Worm (Caenorhabditis elegans) whole organism, L3 larva: Measurements from ENCODE around the gene F56C3.7.
A peak's percentile ranks its signal among the peaks of the same experiment; 100 is the strongest.

Source experiments
- R02D3.7 ChIP-seq: fragments of 150-350 bp; optimal IDR thresholded peaks from 2 replicates; lab custom pipeline; 2014; ENCODE audit warnings: missing biosample characterization, missing genetic modification characterization
- ZK546.5 ChIP-seq: sonication (generic microtip); optimal IDR thresholded peaks from 2 replicates; lab custom pipeline; 2017; ENCODE audit warnings: missing biosample characterization, missing genetic modification characterization
- aly-2 ChIP-seq: fragments of 150-350 bp; optimal IDR thresholded peaks from 2 replicates; lab custom pipeline; 2014; ENCODE audit warnings: missing biosample characterization, missing genetic modification characterization
- ama-1 ChIP-seq: fragments of 150-350 bp; optimal IDR thresholded peaks from 2 replicates; lab custom pipeline; 2018
- ceh-16 ChIP-seq: sonication (generic microtip); optimal IDR thresholded peaks from 2 replicates; lab custom pipeline; 2017; ENCODE audit warnings: missing biosample characterization, missing genetic modification characterization
- ceh-28 ChIP-seq: fragments of 150-350 bp; optimal IDR thresholded peaks from 2 replicates; lab custom pipeline; 2014; ENCODE audit warnings: missing biosample characterization, missing genetic modification reagents, missing genetic modification characterization
- ceh-82 ChIP-seq: fragments of 150-350 bp; optimal IDR thresholded peaks from 2 replicates; lab custom pipeline; 2014; ENCODE audit warnings: missing biosample characterization, missing genetic modification characterization
- ceh-9 ChIP-seq: sonication (generic microtip); optimal IDR thresholded peaks from 2 replicates; lab custom pipeline; 2018; ENCODE audit warnings: missing biosample characterization, missing genetic modification characterization
- daf-12 ChIP-seq: fragments of 150-350 bp; optimal IDR thresholded peaks from 2 replicates; lab custom pipeline; 2014; ENCODE audit warnings: missing biosample characterization, missing genetic modification reagents, missing genetic modification characterization
- egl-27 ChIP-seq: sonication (generic microtip); optimal IDR thresholded peaks from 4 replicates; lab custom pipeline; 2017; ENCODE audit warnings: missing biosample characterization, missing genetic modification reagents, missing genetic modification characterization
- egl-5 ChIP-seq: fragments of 150-350 bp; optimal IDR thresholded peaks from 2 replicates; lab custom pipeline; 2017; ENCODE audit warnings: missing biosample characterization, missing genetic modification reagents, missing genetic modification characterization, inconsistent platforms
- elt-1 ChIP-seq: fragments of 150-350 bp; optimal IDR thresholded peaks from 2 replicates; lab custom pipeline; 2014; ENCODE audit warnings: missing biosample characterization, missing genetic modification characterization
- elt-2 ChIP-seq: sonication (generic microtip); optimal IDR thresholded peaks from 2 replicates; lab custom pipeline; 2016; ENCODE audit warnings: missing genetic modification reagents, mild to moderate bottlenecking, missing genetic modification characterization, missing compliant biosample characterization
- elt-3 ChIP-seq, 3 experiments: fragments of 150-350 bp in 1 of 3; sonication (generic microtip) in 2 of 3; optimal IDR thresholded peaks; 2 replicates in 2 of 3; 4 replicates in 1 of 3; lab custom pipeline; 2014 to 2017; ENCODE audit warnings: missing biosample characterization in 3 of 3, missing genetic modification characterization in 3 of 3
- eor-1 ChIP-seq, 2 experiments: fragments of 150-350 bp; optimal IDR thresholded peaks; 2 replicates each; lab custom pipeline; 2014 to 2018; ENCODE audit warnings: missing biosample characterization in 2 of 2, missing genetic modification characterization in 2 of 2
- fkh-10 ChIP-seq: sonication (generic microtip); optimal IDR thresholded peaks from 2 replicates; lab custom pipeline; 2017; ENCODE audit warnings: missing biosample characterization, missing genetic modification reagents, missing genetic modification characterization
- fkh-2 ChIP-seq: fragments of 150-350 bp; optimal IDR thresholded peaks from 2 replicates; lab custom pipeline; 2014; ENCODE audit warnings: missing biosample characterization, missing genetic modification reagents, missing genetic modification characterization
- fos-1 ChIP-seq: fragments of 150-350 bp; optimal IDR thresholded peaks from 2 replicates; lab custom pipeline; 2014; ENCODE audit warnings: missing biosample characterization, missing genetic modification characterization
- hmg-11 ChIP-seq: sonication (generic microtip); optimal IDR thresholded peaks from 2 replicates; lab custom pipeline; 2016; ENCODE audit warnings: missing genetic modification characterization, missing compliant biosample characterization
- jun-1 ChIP-seq: fragments of 150-350 bp; optimal IDR thresholded peaks from 2 replicates; lab custom pipeline; 2014; ENCODE audit warnings: missing biosample characterization, missing genetic modification reagents, missing genetic modification characterization
- lin-15B ChIP-seq: fragments of 150-350 bp; optimal IDR thresholded peaks from 2 replicates; lab custom pipeline; 2014; ENCODE audit warnings: missing biosample characterization, missing genetic modification characterization
- lin-39 ChIP-seq: fragments of 150-350 bp; optimal IDR thresholded peaks from 2 replicates; lab custom pipeline; 2018; ENCODE audit warnings: missing biosample characterization, missing genetic modification reagents, missing genetic modification characterization
- lsy-12 ChIP-seq: sonication (generic microtip); optimal IDR thresholded peaks from 2 replicates; lab custom pipeline; 2016; ENCODE audit warnings: mild to moderate bottlenecking, missing genetic modification characterization, missing compliant biosample characterization
- mdl-1 ChIP-seq: fragments of 150-350 bp; optimal IDR thresholded peaks from 2 replicates; lab custom pipeline; 2014; ENCODE audit warnings: missing biosample characterization, missing genetic modification characterization
- mml-1 ChIP-seq: fragments of 150-350 bp; sonication (generic microtip); optimal IDR thresholded peaks from 3 replicates; lab custom pipeline; 2014; ENCODE audit warnings: missing biosample characterization, missing genetic modification characterization
- nfya-1 ChIP-seq: sonication (generic microtip); optimal IDR thresholded peaks from 2 replicates; lab custom pipeline; 2017; ENCODE audit warnings: missing genetic modification characterization, mild to moderate bottlenecking, missing compliant biosample characterization, antibody characterized with exemption, moderate library complexity; ENCODE audit not compliant: insufficient read depth
- nhr-11 ChIP-seq: fragments of 150-350 bp; optimal IDR thresholded peaks from 2 replicates; lab custom pipeline; 2014; ENCODE audit warnings: missing biosample characterization, missing genetic modification characterization
- nhr-12 ChIP-seq: fragments of 150-350 bp; optimal IDR thresholded peaks from 2 replicates; lab custom pipeline; 2014; ENCODE audit warnings: missing biosample characterization, missing genetic modification characterization
- nhr-23 ChIP-seq: fragments of 150-350 bp; optimal IDR thresholded peaks from 2 replicates; lab custom pipeline; 2014; ENCODE audit warnings: missing biosample characterization, missing genetic modification reagents, missing genetic modification characterization
- nhr-237 ChIP-seq: fragments of 150-350 bp; optimal IDR thresholded peaks from 2 replicates; lab custom pipeline; 2014; ENCODE audit warnings: missing biosample characterization, missing genetic modification characterization
- nhr-25 ChIP-seq: sonication (generic microtip); optimal IDR thresholded peaks from 2 replicates; lab custom pipeline; 2017; ENCODE audit warnings: missing biosample characterization, missing genetic modification characterization
- nhr-28 ChIP-seq: fragments of 150-350 bp; optimal IDR thresholded peaks from 2 replicates; lab custom pipeline; 2014; ENCODE audit warnings: missing biosample characterization, missing genetic modification characterization
- nhr-43 ChIP-seq: sonication (generic microtip); optimal IDR thresholded peaks from 2 replicates; lab custom pipeline; 2016; ENCODE audit warnings: mild to moderate bottlenecking, missing genetic modification characterization, missing compliant biosample characterization; ENCODE audit not compliant: poor library complexity, severe bottlenecking
- nhr-67 ChIP-seq: fragments of 150-350 bp; optimal IDR thresholded peaks from 2 replicates; lab custom pipeline; 2014; ENCODE audit warnings: missing biosample characterization, missing genetic modification characterization
- nhr-76 ChIP-seq: fragments of 150-350 bp; sonication (generic microtip); optimal IDR thresholded peaks from 5 replicates; lab custom pipeline; 2014; ENCODE audit warnings: missing biosample characterization, missing genetic modification characterization
- nhr-77 ChIP-seq: fragments of 150-350 bp; optimal IDR thresholded peaks from 2 replicates; lab custom pipeline; 2014; ENCODE audit warnings: missing biosample characterization, missing genetic modification characterization
- pha-4 ChIP-seq: fragments of 150-350 bp; optimal IDR thresholded peaks from 2 replicates; lab custom pipeline; 2014; ENCODE audit warnings: missing biosample characterization, missing genetic modification reagents, missing genetic modification characterization
- pqm-1 ChIP-seq: fragments of 150-350 bp; optimal IDR thresholded peaks from 2 replicates; lab custom pipeline; 2017; ENCODE audit warnings: missing biosample characterization, missing genetic modification characterization, inconsistent platforms
- sea-2 ChIP-seq: fragments of 150-350 bp; sonication (generic microtip); optimal IDR thresholded peaks from 4 replicates; lab custom pipeline; 2014; ENCODE audit warnings: missing biosample characterization, missing genetic modification reagents, missing genetic modification characterization
- skn-1 ChIP-seq: fragments of 150-350 bp; optimal IDR thresholded peaks from 2 replicates; lab custom pipeline; 2014; ENCODE audit warnings: missing biosample characterization, missing genetic modification characterization
- snpc-4 ChIP-seq: fragments of 150-350 bp; optimal IDR thresholded peaks from 2 replicates; lab custom pipeline; 2014; ENCODE audit warnings: missing biosample characterization, missing genetic modification characterization
- tbx-2 ChIP-seq: sonication (generic microtip); optimal IDR thresholded peaks from 2 replicates; lab custom pipeline; 2016; ENCODE audit warnings: mild to moderate bottlenecking, missing genetic modification characterization, missing compliant biosample characterization
- unc-39 ChIP-seq: sonication (generic microtip); optimal IDR thresholded peaks from 4 replicates; lab custom pipeline; 2017; ENCODE audit warnings: missing biosample characterization, missing genetic modification characterization
- unc-62 ChIP-seq: fragments of 150-350 bp; sonication (generic microtip); optimal IDR thresholded peaks from 4 replicates; lab custom pipeline; 2014; ENCODE audit warnings: missing biosample characterization, missing genetic modification reagents, missing genetic modification characterization
- zag-1 ChIP-seq: fragments of 150-350 bp; optimal IDR thresholded peaks from 2 replicates; lab custom pipeline; 2014; ENCODE audit warnings: missing biosample characterization, missing genetic modification characterization
- ztf-11 ChIP-seq: fragments of 150-350 bp; optimal IDR thresholded peaks from 2 replicates; lab custom pipeline; 2014; ENCODE audit warnings: missing biosample characterization, missing genetic modification characterization
- ztf-4 ChIP-seq: fragments of 150-350 bp; optimal IDR thresholded peaks from 2 replicates; lab custom pipeline; 2014; ENCODE audit warnings: missing biosample characterization, missing genetic modification characterization

F56C3.7 gene

DNA sequence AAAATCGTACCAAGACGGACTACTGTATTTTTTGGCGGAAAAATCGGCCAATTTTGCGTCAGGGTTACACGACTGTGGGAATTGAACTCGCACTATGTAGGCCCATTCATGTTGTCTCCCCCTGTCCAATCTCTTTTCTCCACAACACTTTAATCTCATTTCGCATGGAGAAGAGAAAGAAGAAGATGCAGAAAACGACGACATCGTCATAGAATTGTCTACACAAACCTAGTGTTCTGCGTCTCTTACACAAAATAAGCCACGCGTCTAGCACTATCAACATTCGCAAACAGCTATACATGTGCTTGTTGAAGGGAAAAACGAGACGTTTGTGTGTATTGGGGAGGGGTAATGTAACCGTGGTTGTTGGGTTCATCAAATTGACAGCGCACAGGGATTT, 47.6 kb downstream of the F56C3.7 start:
- TF ChIP-seq snpc-4 (tag; lab: Kevin White, UChicago) (peak; percentile 67), nhr-237 (no peak), lsy-12 (tag; lab: Kevin White, UChicago) (peak; percentile 56), fkh-10 (GFP tag; lab: Kevin White, UChicago) (peak; percentile 80), sea-2 (GFP tag; lab: Kevin White, UChicago) (no peak), fkh-2 (no peak), ztf-11 (tag; lab: Kevin White, UChicago) (no peak), hmg-11 (peak; percentile 68), ztf-4 (no peak), elt-2 (tag; lab: Kevin White, UChicago) (peak; percentile 33), elt-3 (tag; optimal IDR thresholded peaks at IDR 0.05; lab: Kevin White, UChicago) (peak in 1 of 3 experiments; percentile 82), nhr-28 (no peak), nhr-67 (tag; lab: Kevin White, UChicago) (no peak), nfya-1 (tag; lab: Kevin White, UChicago) (peak; percentile 82), lin-39 (tag; lab: Kevin White, UChicago) (peak; percentile 83), nhr-11 (peak; percentile 52), eor-1 (tag; optimal IDR thresholded peaks at IDR 0.05; lab: Kevin White, UChicago) (no peak), fos-1 (tag; lab: Kevin White, UChicago) (peak; percentile 1), nhr-77 (tag; lab: Kevin White, UChicago) (peak; percentile 24), skn-1 (tag; lab: Kevin White, UChicago) (peak; percentile 78), pha-4 (tag; lab: Kevin White, UChicago) (peak; percentile 52), zag-1 (tag; lab: Kevin White, UChicago) (no peak), lin-15B (tag; lab: Kevin White, UChicago) (peak; percentile 31), mml-1 (no peak), nhr-43 (tag; lab: Kevin White, UChicago) (peak; percentile 92), ceh-28 (peak; percentile 88), ceh-16 (no peak), nhr-76 (tag; lab: Kevin White, UChicago) (no peak), unc-62 (GFP tag; lab: Kevin White, UChicago) (no peak), nhr-12 (tag; lab: Kevin White, UChicago) (no peak), mdl-1 (tag; lab: Kevin White, UChicago) (peak; percentile 4), ZK546.5 (tag; lab: Kevin White, UChicago) (no peak), ceh-82 (peak; percentile 84), unc-39 (no peak), tbx-2 (tag; lab: Kevin White, UChicago) (peak; percentile 86), jun-1 (tag; lab: Kevin White, UChicago) (peak; percentile 88), R02D3.7 (peak; percentile 61), ama-1 (no peak), daf-12 (tag; lab: Kevin White, UChicago) (no peak), egl-27 (tag; lab: Kevin White, UChicago) (peak; percentile 30), pqm-1 (tag; lab: Kevin White, UChicago) (peak; percentile 20), nhr-25 (tag; lab: Kevin White, UChicago) (peak; percentile 93), egl-5 (tag; lab: Kevin White, UChicago) (peak; percentile 95), nhr-23 (peak; percentile 83), elt-1 (tag; lab: Kevin White, UChicago) (peak; percentile 63), ceh-9 (tag; lab: Kevin White, UChicago) (peak; percentile 47), aly-2 (tag; lab: Kevin White, UChicago) (no peak)
